Worm (Caenorhabditis elegans) whole organism, young adult: ENCODE results near the gene tbcc-1.

ENCODE experiments used
- B0019.2 ChIP-seq: fragments of 200-800 bp; sonication (Bioruptor generic); conservative IDR thresholded peaks from 2 replicates; pipeline ENCODE4 v1.3.6; 2022; ENCODE audit warnings: missing genetic modification reagents, missing genetic modification characterization, missing compliant biosample characterization
- B0336.3 ChIP-seq: fragments of 200-800 bp; sonication (Bioruptor generic); IDR thresholded peaks from 2 replicates; pipeline ENCODE4 v1.3.6; 2022; ENCODE audit warnings: missing genetic modification characterization, missing compliant biosample characterization
- C17E4.6 ChIP-seq: fragments of 200-800 bp; sonication (Bioruptor generic); IDR thresholded peaks from 2 replicates; pipeline ENCODE4 v1.3.6; 2022; ENCODE audit warnings: missing genetic modification reagents, missing genetic modification characterization, missing compliant biosample characterization
- K12H6.12 ChIP-seq: fragments of 200-800 bp; sonication (Bioruptor generic); optimal IDR thresholded peaks from 2 replicates; lab custom pipeline; 2018; ENCODE audit warnings: mild to moderate bottlenecking, missing genetic modification characterization, missing compliant biosample characterization
- ZK185.1 ChIP-seq: sonication (generic microtip); optimal IDR thresholded peaks from 2 replicates; lab custom pipeline; 2016; ENCODE audit warnings: mild to moderate bottlenecking, missing genetic modification characterization, missing compliant biosample characterization; ENCODE audit not compliant: poor library complexity, severe bottlenecking
- dpl-1 ChIP-seq: fragments of 150-350 bp; optimal IDR thresholded peaks from 2 replicates; lab custom pipeline; 2014; ENCODE audit warnings: missing biosample characterization, missing genetic modification reagents, missing genetic modification characterization
- lin-35 ChIP-seq, 3 experiments: fragments of 150-350 bp in 2 of 3; sonication (generic microtip) in 1 of 3; optimal IDR thresholded peaks; 2 replicates each; lab custom pipeline; 2014 to 2018; ENCODE audit warnings: missing biosample characterization in 3 of 3, missing genetic modification characterization in 3 of 3, missing genetic modification reagents in 3 of 3
- mes-4 ChIP-seq: sonication (generic microtip); optimal IDR thresholded peaks from 2 replicates; lab custom pipeline; 2016; ENCODE audit warnings: missing genotype, missing genetic modification characterization, missing compliant biosample characterization
- unc-62 ChIP-seq: fragments of 150-350 bp; optimal IDR thresholded peaks from 2 replicates; lab custom pipeline; 2014; ENCODE audit warnings: missing biosample characterization, missing genetic modification reagents, missing genetic modification characterization

DNA sequence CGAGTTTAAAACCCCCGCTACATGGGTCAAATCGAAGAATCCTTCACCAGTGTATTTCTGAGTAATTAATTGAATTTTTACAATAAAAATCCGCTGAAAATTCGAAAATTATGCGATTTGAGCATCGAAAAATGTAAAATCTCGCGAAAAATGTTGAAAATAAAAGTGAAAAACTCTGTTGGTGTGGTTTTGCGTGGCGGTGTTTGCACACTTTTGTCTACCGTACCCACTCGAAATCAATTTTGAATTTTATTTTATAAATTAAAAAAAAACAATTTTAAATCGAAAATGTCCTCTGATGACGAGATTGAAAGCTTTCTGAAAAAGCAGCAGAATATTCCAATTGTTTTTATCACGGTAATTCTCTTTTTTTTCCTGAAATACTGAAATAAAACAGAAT is 7.4 kb upstream of the tbcc-1 start, which contains the start of gene Y71H2AM.6:
- TF ChIP-seq lin-35 (GFP tag; optimal IDR thresholded peaks at IDR 0.05; lab: Kevin White, UChicago) (peak in 1 of 3 experiments; percentile 3), B0019.2 (no peak), unc-62 (GFP tag; lab: Kevin White, UChicago) (no peak), ZK185.1 (tag; lab: Kevin White, UChicago) (no peak), K12H6.12 (no peak), C17E4.6 (GFP tag; lab: Robert Waterston, UW) (no peak), B0336.3 (GFP tag; lab: Robert Waterston, UW) (no peak), dpl-1 (GFP tag; lab: Kevin White, UChicago) (no peak), mes-4 (tag; lab: Kevin White, UChicago) (no peak)
